Worm (Caenorhabditis elegans) whole organism, young adult: ENCODE results near the gene gfat-2.
A peak's percentile ranks its signal among the peaks of the same experiment; 100 is the strongest.

Experiments
- C17E4.6 ChIP-seq: fragments of 200-800 bp; sonication (Bioruptor generic); IDR thresholded peaks from 2 replicates; pipeline ENCODE4 v1.3.6; 2022; ENCODE audit warnings: missing genetic modification reagents, missing genetic modification characterization, missing compliant biosample characterization
- F10E7.11 ChIP-seq: sonication (generic microtip); optimal IDR thresholded peaks from 2 replicates; lab custom pipeline; 2017; ENCODE audit warnings: mild to moderate bottlenecking, missing genetic modification characterization, moderate library complexity, missing compliant biosample characterization
- F22D6.2 ChIP-seq: sonication (generic microtip); optimal IDR thresholded peaks from 2 replicates; lab custom pipeline; 2016; ENCODE audit warnings: mild to moderate bottlenecking, missing genetic modification characterization, missing compliant biosample characterization
- F49E8.2 ChIP-seq: sonication (generic microtip); optimal IDR thresholded peaks from 3 replicates; lab custom pipeline; 2017; ENCODE audit warnings: missing genetic modification characterization, mild to moderate bottlenecking, missing compliant biosample characterization, antibody characterized with exemption, moderate library complexity; ENCODE audit not compliant: insufficient read depth
- F57A8.1 ChIP-seq: fragments of 200-800 bp; sonication (Bioruptor generic); optimal IDR thresholded peaks from 2 replicates; lab custom pipeline; 2018; ENCODE audit warnings: mild to moderate bottlenecking, missing genetic modification characterization, moderate library complexity, missing compliant biosample characterization
- F57C9.4 ChIP-seq: sonication (generic microtip); optimal IDR thresholded peaks from 2 replicates; lab custom pipeline; 2017; ENCODE audit warnings: mild to moderate bottlenecking, missing genetic modification characterization, missing compliant biosample characterization
- K12H6.12 ChIP-seq: fragments of 200-800 bp; sonication (Bioruptor generic); optimal IDR thresholded peaks from 2 replicates; lab custom pipeline; 2018; ENCODE audit warnings: mild to moderate bottlenecking, missing genetic modification characterization, missing compliant biosample characterization
- Y53F4B.3 ChIP-seq: fragments of 200-800 bp; sonication (Bioruptor generic); IDR thresholded peaks from 2 replicates; pipeline ENCODE4 v1.3.6; 2022; ENCODE audit warnings: missing genetic modification reagents, missing genetic modification characterization, missing compliant biosample characterization
- Y53G8AR.9 ChIP-seq: fragments of 200-800 bp; sonication (Bioruptor generic); conservative IDR thresholded peaks from 2 replicates; pipeline ENCODE4 v1.3.6; 2022; ENCODE audit warnings: missing genetic modification reagents, missing genetic modification characterization, missing compliant biosample characterization
- Y67H2A.10 ChIP-seq: fragments of 200-800 bp; sonication (Bioruptor generic); conservative IDR thresholded peaks from 2 replicates; pipeline ENCODE4 v1.3.6; 2022; ENCODE audit warnings: missing genetic modification reagents, missing genetic modification characterization, missing compliant biosample characterization
- Y79H2A.3 ChIP-seq: fragments of 200-800 bp; sonication (Bioruptor generic); conservative IDR thresholded peaks from 2 replicates; pipeline ENCODE4 v1.3.6; 2022; ENCODE audit warnings: missing genetic modification reagents, missing genetic modification characterization, missing compliant biosample characterization
- Y95B8A.8 ChIP-seq: fragments of 200-800 bp; sonication (Bioruptor generic); IDR thresholded peaks from 2 replicates; pipeline ENCODE4 v1.3.6; 2022; ENCODE audit warnings: missing genetic modification reagents, missing genetic modification characterization, missing compliant biosample characterization
- ZK185.1 ChIP-seq: sonication (generic microtip); optimal IDR thresholded peaks from 2 replicates; lab custom pipeline; 2016; ENCODE audit warnings: mild to moderate bottlenecking, missing genetic modification characterization, missing compliant biosample characterization; ENCODE audit not compliant: poor library complexity, severe bottlenecking
- aptf-2 ChIP-seq: fragments of 200-800 bp; sonication (Bioruptor generic); conservative IDR thresholded peaks from 2 replicates; pipeline ENCODE4 v1.3.6; 2022; ENCODE audit warnings: missing genetic modification reagents, missing genetic modification characterization, missing compliant biosample characterization
- attf-6 ChIP-seq: fragments of 200-800 bp; sonication (Bioruptor generic); IDR thresholded peaks from 2 replicates; pipeline ENCODE4 v1.3.6; 2022; ENCODE audit warnings: missing genetic modification reagents, missing genetic modification characterization, missing compliant biosample characterization
- ceh-100 ChIP-seq: fragments of 200-800 bp; sonication (Bioruptor generic); IDR thresholded peaks from 2 replicates; pipeline ENCODE4 v1.3.6; 2022; ENCODE audit warnings: missing genetic modification reagents, missing genetic modification characterization, missing compliant biosample characterization
- chd-7 ChIP-seq: sonication (generic microtip); optimal IDR thresholded peaks from 2 replicates; lab custom pipeline; 2016; ENCODE audit warnings: mild to moderate bottlenecking, missing genetic modification characterization, moderate library complexity, missing compliant biosample characterization
- dpl-1 ChIP-seq: fragments of 150-350 bp; optimal IDR thresholded peaks from 2 replicates; lab custom pipeline; 2014; ENCODE audit warnings: missing biosample characterization, missing genetic modification reagents, missing genetic modification characterization
- ets-4 ChIP-seq: fragments of 200-800 bp; sonication (Bioruptor generic); optimal IDR thresholded peaks from 2 replicates; lab custom pipeline; 2018; ENCODE audit warnings: mild to moderate bottlenecking, missing genetic modification characterization, missing compliant biosample characterization
- him-1 ChIP-seq: sonication (generic microtip); optimal IDR thresholded peaks from 2 replicates; lab custom pipeline; 2016; ENCODE audit warnings: missing genotype, missing genetic modification reagents, missing genetic modification characterization, missing compliant biosample characterization
- hlh-26 ChIP-seq: fragments of 200-800 bp; sonication (Bioruptor generic); conservative IDR thresholded peaks from 2 replicates; pipeline ENCODE4 v1.3.6; 2022; ENCODE audit warnings: missing genetic modification reagents, missing genetic modification characterization, missing compliant biosample characterization
- hmg-1.2 ChIP-seq: fragments of 200-800 bp; sonication (Bioruptor generic); IDR thresholded peaks from 2 replicates; pipeline ENCODE4 v1.3.6; 2022; ENCODE audit warnings: missing genetic modification reagents, missing genetic modification characterization, missing compliant biosample characterization
- hrde-1 ChIP-seq: sonication (generic microtip); optimal IDR thresholded peaks from 2 replicates; lab custom pipeline; 2016; ENCODE audit warnings: missing genetic modification characterization, mild to moderate bottlenecking, missing compliant biosample characterization, moderate library complexity, missing genotype, missing genetic modification reagents, borderline replicate concordance
- hsf-1 ChIP-seq: fragments of 200-800 bp; sonication (Bioruptor generic); IDR thresholded peaks from 2 replicates; pipeline ENCODE4 v1.3.6; 2022; ENCODE audit warnings: missing genetic modification reagents, missing genetic modification characterization, missing compliant biosample characterization
- let-607 ChIP-seq, 2 experiments: fragments of 200-800 bp in 1 of 2; sonication (Bioruptor generic) in 1 of 2; sonication (generic microtip) in 1 of 2; optimal IDR thresholded peaks; 2 replicates each; lab custom pipeline; 2016 to 2018; ENCODE audit warnings: mild to moderate bottlenecking in 2 of 2, missing compliant biosample characterization in 2 of 2, missing genetic modification characterization in 2 of 2, moderate library complexity in 2 of 2, missing genotype in 1 of 2
- lin-35 ChIP-seq, 3 experiments: fragments of 150-350 bp in 2 of 3; sonication (generic microtip) in 1 of 3; optimal IDR thresholded peaks; 2 replicates each; lab custom pipeline; 2014 to 2018; ENCODE audit warnings: missing biosample characterization in 3 of 3, missing genetic modification characterization in 3 of 3, missing genetic modification reagents in 3 of 3
- lin-40 ChIP-seq: sonication (generic microtip); optimal IDR thresholded peaks from 2 replicates; lab custom pipeline; 2016; ENCODE audit warnings: missing genetic modification characterization, mild to moderate bottlenecking, missing compliant biosample characterization, missing genotype, missing genetic modification reagents
- lin-54 ChIP-seq: fragments of 200-800 bp; sonication (Bioruptor generic); optimal IDR thresholded peaks from 2 replicates; lab custom pipeline; 2018; ENCODE audit warnings: mild to moderate bottlenecking, missing genetic modification characterization, missing compliant biosample characterization
- lsl-1 ChIP-seq: fragments of 200-800 bp; sonication (Bioruptor generic); optimal IDR thresholded peaks from 2 replicates; lab custom pipeline; 2018; ENCODE audit warnings: mild to moderate bottlenecking, missing genetic modification characterization, moderate library complexity, missing compliant biosample characterization
- lsy-27 ChIP-seq: sonication (generic microtip); optimal IDR thresholded peaks from 2 replicates; lab custom pipeline; 2017; ENCODE audit warnings: missing genetic modification characterization, mild to moderate bottlenecking, missing compliant biosample characterization, antibody characterized with exemption, missing genotype, borderline replicate concordance; ENCODE audit not compliant: insufficient read depth
- madf-3 ChIP-seq: fragments of 200-800 bp; sonication (Bioruptor generic); IDR thresholded peaks from 2 replicates; pipeline ENCODE4 v1.3.6; 2022; ENCODE audit warnings: missing genetic modification reagents, missing genetic modification characterization, missing compliant biosample characterization
- madf-6 ChIP-seq: fragments of 200-800 bp; sonication (Bioruptor generic); IDR thresholded peaks from 2 replicates; pipeline ENCODE4 v1.3.6; 2022; ENCODE audit warnings: missing genetic modification reagents, missing genetic modification characterization, missing compliant biosample characterization
- madf-8 ChIP-seq: fragments of 200-800 bp; sonication (Bioruptor generic); conservative IDR thresholded peaks from 2 replicates; pipeline ENCODE4 v1.3.6; 2022; ENCODE audit warnings: missing genetic modification reagents, missing genetic modification characterization, missing compliant biosample characterization
- mcd-1 ChIP-seq: fragments of 200-800 bp; sonication (Bioruptor generic); IDR thresholded peaks from 2 replicates; pipeline ENCODE4 v1.3.6; 2022; ENCODE audit warnings: missing genetic modification reagents, missing genetic modification characterization, missing compliant biosample characterization
- mes-4 ChIP-seq: sonication (generic microtip); optimal IDR thresholded peaks from 2 replicates; lab custom pipeline; 2016; ENCODE audit warnings: missing genotype, missing genetic modification characterization, missing compliant biosample characterization
- pbrm-1 ChIP-seq: fragments of 200-800 bp; sonication (Bioruptor generic); IDR thresholded peaks from 2 replicates; pipeline ENCODE4 v1.3.6; 2022; ENCODE audit warnings: missing genetic modification reagents, missing genetic modification characterization, missing compliant biosample characterization
- snpc-3.4 ChIP-seq: sonication (generic microtip); optimal IDR thresholded peaks from 2 replicates; lab custom pipeline; 2017; ENCODE audit warnings: missing genetic modification characterization, mild to moderate bottlenecking, missing compliant biosample characterization, antibody characterized with exemption, moderate library complexity, missing genotype, missing genetic modification reagents
- snpc-4 ChIP-seq, 5 experiments: fragments of 150-350 bp in 1 of 5; sonication (generic microtip) in 4 of 5; optimal IDR thresholded peaks; 2 replicates each; lab custom pipeline; 2014 to 2018; ENCODE audit warnings: missing genetic modification characterization in 5 of 5, missing biosample characterization in 3 of 5, antibody characterized with exemption in 2 of 5, mild to moderate bottlenecking in 2 of 5, missing compliant biosample characterization in 2 of 5, missing genotype in 2 of 5, moderate library complexity in 2 of 5, missing genetic modification reagents in 1 of 5
- tbp1 ChIP-seq: fragments of 200-800 bp; sonication (Bioruptor generic); optimal IDR thresholded peaks from 2 replicates; lab custom pipeline; 2018; ENCODE audit warnings: mild to moderate bottlenecking, missing genetic modification characterization, missing compliant biosample characterization
- ztf-25 ChIP-seq: fragments of 200-800 bp; sonication (Bioruptor generic); IDR thresholded peaks from 2 replicates; pipeline ENCODE4 v1.3.6; 2022; ENCODE audit warnings: missing genetic modification reagents, missing genetic modification characterization, missing compliant biosample characterization

Gene gfat-2

DNA sequence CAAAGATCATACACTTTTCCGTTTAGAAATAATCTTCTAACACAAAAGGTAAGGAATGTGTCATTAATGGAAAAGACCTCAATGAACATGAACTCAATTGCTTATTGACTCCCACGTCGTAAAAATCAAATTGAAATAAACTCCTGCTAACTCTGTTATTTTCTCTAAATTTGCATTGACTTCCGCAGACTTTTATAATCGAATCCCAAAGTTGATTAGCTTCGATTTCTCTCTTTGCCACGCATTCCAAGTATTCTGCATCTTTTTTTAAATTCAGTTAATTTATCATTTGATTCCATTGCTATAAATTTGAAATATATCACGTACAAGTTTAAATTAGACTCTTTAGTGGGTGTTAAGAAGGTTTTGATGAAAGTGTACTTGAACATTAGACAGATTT lies 21.3 kb upstream of the gfat-2 start:
- TF ChIP-seq ets-4, result no peak
- no peak for TF ChIP-seq Y53G8AR.9 (GFP tag; lab: Robert Waterston, UW)
- no peak for TF ChIP-seq let-607 (tag; optimal IDR thresholded peaks at IDR 0.05; lab: Kevin White, UChicago)
- no peak for TF ChIP-seq C17E4.6 (GFP tag; lab: Robert Waterston, UW)

DNA sequence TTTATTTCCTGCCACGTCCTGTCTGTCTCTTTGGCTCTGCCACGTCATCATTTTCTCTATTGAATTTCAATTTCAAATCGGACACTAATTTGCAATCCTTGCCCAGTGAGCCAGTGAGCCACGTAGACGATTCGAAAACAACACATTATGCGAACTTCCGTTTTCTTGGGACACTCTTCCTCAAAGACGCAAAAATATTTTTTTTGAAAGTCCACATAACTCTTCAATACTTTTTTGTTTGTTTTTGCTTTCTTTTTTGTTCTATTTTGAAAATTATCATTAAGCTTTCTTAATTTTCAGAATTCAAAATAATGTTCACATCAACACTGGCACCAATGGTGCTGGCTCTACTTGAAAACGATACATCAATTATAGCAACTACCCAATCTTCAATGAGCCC lies 15.8 kb upstream of the gfat-2 start, which contains the start of gene tag-89:
Gene tag-89, plus strand, starts transcription at position 301 of the 400 bp plus-strand sequence.
- TF ChIP-seq mes-4 (tag; lab: Kevin White, UChicago), result no peak
- TF ChIP-seq mcd-1, result no peak
- no peak for TF ChIP-seq dpl-1 (GFP tag; lab: Kevin White, UChicago)
- TF ChIP-seq madf-8 (GFP tag; lab: Robert Waterston, UW), result no peak
- TF ChIP-seq snpc-3.4 (tag; lab: Kevin White, UChicago), result no peak
- no peak for TF ChIP-seq snpc-4 (GFP tag; optimal IDR thresholded peaks at IDR 0.05; lab: Kevin White, UChicago)
- TF ChIP-seq snpc-4 (tag; optimal IDR thresholded peaks at IDR 0.05; lab: Kevin White, UChicago), result no peak
- no peak for TF ChIP-seq lin-35 (GFP tag; optimal IDR thresholded peaks at IDR 0.05; lab: Kevin White, UChicago)
- TF ChIP-seq K12H6.12 (tag; lab: Kevin White, UChicago), result no peak
- no peak for TF ChIP-seq F10E7.11 (tag; lab: Kevin White, UChicago)
- TF ChIP-seq hlh-26 (GFP tag; lab: Robert Waterston, UW), result no peak
- TF ChIP-seq ZK185.1 (tag; lab: Kevin White, UChicago), result no peak
- TF ChIP-seq lin-40, result no peak
- TF ChIP-seq lsy-27 (tag; lab: Kevin White, UChicago), result no peak
- TF ChIP-seq lin-54 (GFP tag; lab: Kevin White, UChicago), result no peak
- TF ChIP-seq chd-7 (tag; lab: Kevin White, UChicago), result no peak
- no peak for TF ChIP-seq F57A8.1 (GFP tag; lab: Kevin White, UChicago)
- TF ChIP-seq F22D6.2, result no peak
- TF ChIP-seq F57C9.4 (tag; lab: Kevin White, UChicago), result no peak

DNA sequence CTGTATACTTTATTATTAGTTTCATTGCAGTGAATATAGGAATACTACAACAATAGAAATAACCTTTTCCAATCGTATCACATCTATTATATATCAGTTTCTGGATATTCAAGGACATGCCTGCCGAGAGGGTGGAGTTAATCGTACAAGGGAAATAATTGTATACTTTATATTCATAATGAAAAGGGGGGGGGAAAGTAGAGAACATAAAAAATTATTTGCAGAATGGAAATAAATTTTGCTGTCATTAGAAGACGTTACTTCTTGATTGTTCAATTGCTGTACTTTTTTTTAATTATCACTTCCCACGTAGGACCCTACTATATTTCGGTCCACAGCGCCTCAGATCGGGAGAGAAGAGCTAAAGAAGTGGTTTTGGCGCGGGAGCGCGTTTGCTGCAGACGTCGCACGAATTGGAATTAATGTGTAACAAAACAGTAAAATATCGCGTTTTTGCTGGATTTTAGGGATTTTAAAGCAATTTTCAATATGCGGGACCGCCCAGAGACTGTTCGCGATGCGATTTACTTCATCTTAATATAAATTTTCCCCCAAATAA lies 11.7 kb upstream of the gfat-2 start, which contains the start of gene dsl-6:
Gene dsl-6, minus strand, starts transcription at position 51 of the 559 bp plus-strand sequence.
- TF ChIP-seq ceh-100 (GFP tag; lab: Robert Waterston, UW) (peak; percentile 53), mcd-1 (0 out of 2 replicates have a peak, but pooled peaks have one; percentile 30)

DNA sequence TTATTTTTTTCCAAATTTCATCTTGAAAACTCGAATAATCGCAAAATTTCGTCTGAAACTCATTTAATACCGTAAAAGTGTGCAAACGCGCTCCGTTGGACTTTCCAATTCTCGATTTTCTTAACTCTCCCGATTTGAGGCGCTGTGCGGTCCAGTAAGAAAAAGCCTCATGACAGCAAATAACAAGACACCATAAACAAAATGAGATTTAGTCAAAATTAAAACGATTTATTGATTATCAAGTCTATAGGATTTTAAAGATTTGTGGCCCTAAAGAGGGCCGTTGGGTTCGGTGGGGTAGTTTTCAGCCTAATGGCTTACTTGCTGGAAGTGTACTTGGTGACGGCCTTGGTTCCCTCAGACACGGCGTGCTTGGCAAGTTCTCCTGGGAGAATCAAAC lies 9.9 kb upstream of the gfat-2 start:
- TF ChIP-seq madf-6, result peak; percentile 84
- TF ChIP-seq F49E8.2 (tag; lab: Kevin White, UChicago), result peak; percentile 17
- peak; percentile 10 for TF ChIP-seq hrde-1
- TF ChIP-seq lsl-1 (GFP tag; lab: Kevin White, UChicago), result peak; percentile 8
- TF ChIP-seq Y53F4B.3, result peak; percentile 47; the same call in 1 of the 2 replicates
- TF ChIP-seq aptf-2, result peak; percentile 69; the same call in 1 of the 2 replicates
- TF ChIP-seq tbp1 (GFP tag; lab: Kevin White, UChicago), result peak; percentile 7
- peak; percentile 42; the same call in 1 of the 2 replicates for TF ChIP-seq hmg-1.2 (GFP tag; lab: Robert Waterston, UW)
- peak; percentile 74 for TF ChIP-seq ztf-25
- peak; percentile 85 for TF ChIP-seq attf-6 (GFP tag; lab: Robert Waterston, UW)
- 0 out of 2 replicates have a peak, but pooled peaks have one; percentile 48 for TF ChIP-seq C17E4.6 (GFP tag; lab: Robert Waterston, UW)
- peak; percentile 72 for TF ChIP-seq Y53G8AR.9 (GFP tag; lab: Robert Waterston, UW)
- peak; percentile 9 for TF ChIP-seq him-1
- 0 out of 2 replicates have a peak, but pooled peaks have one; percentile 31 for TF ChIP-seq madf-3 (GFP tag; lab: Robert Waterston, UW)
- TF ChIP-seq hsf-1 (GFP tag; lab: Robert Waterston, UW), result peak; percentile 72
- peak; percentile 73; the same call in 1 of the 2 replicates for TF ChIP-seq Y79H2A.3 (GFP tag; lab: Robert Waterston, UW)
- 0 out of 2 replicates have a peak, but pooled peaks have one; percentile 58 for TF ChIP-seq Y95B8A.8 (GFP tag; lab: Robert Waterston, UW)
- TF ChIP-seq Y67H2A.10 (GFP tag; lab: Robert Waterston, UW), result 0 out of 2 replicates have a peak, but pooled peaks have one; percentile 27
- TF ChIP-seq pbrm-1, result peak; percentile 61; the same call in 1 of the 2 replicates
